Fruit fly (Drosophila melanogaster) whole organism, embryonic: ENCODE results near the gene CG13667.

Experiments used
- Aef1 ChIP-seq: fragments of 200-800 bp; sonication (Bioruptor generic); IDR thresholded peaks from 3 replicates; pipeline ENCODE4 v1.3.6; 2022; ENCODE audit warnings: missing biosample characterization, missing genetic modification characterization
- B-H1 ChIP-seq: fragments of 200-800 bp; sonication (Bioruptor generic); IDR thresholded peaks from 3 replicates; pipeline ENCODE4 v1.3.6; 2022; ENCODE audit warnings: missing biosample characterization, missing genetic modification characterization
- CG10462 ChIP-seq: fragments of 200-800 bp; sonication (Bioruptor generic); optimal IDR thresholded peaks from 2 replicates; lab custom pipeline; 2016; ENCODE audit warnings: missing biosample characterization, missing genetic modification characterization
- CG10979 ChIP-seq: fragments of 200-800 bp; sonication (Bioruptor generic); optimal IDR thresholded peaks from 2 replicates; lab custom pipeline; 2018; ENCODE audit warnings: missing biosample characterization, mild to moderate bottlenecking, missing genetic modification characterization, moderate library complexity
- CG11456 ChIP-seq: fragments of 200-800 bp; sonication (Bioruptor generic); IDR thresholded peaks from 3 replicates; pipeline ENCODE4 v1.3.6; 2022; ENCODE audit warnings: missing biosample characterization, missing genetic modification characterization
- CG11695 ChIP-seq: fragments of 200-800 bp; sonication (Bioruptor generic); IDR thresholded peaks from 3 replicates; pipeline ENCODE4 v1.3.6; 2022; ENCODE audit warnings: missing biosample characterization, missing genetic modification characterization
- CG12659 ChIP-seq: fragments of 200-800 bp; sonication (Bioruptor generic); optimal IDR thresholded peaks from 3 replicates; lab custom pipeline; 2017; ENCODE audit warnings: mild to moderate bottlenecking, missing biosample characterization, missing genetic modification reagents, missing genetic modification characterization
- CG14860 ChIP-seq: fragments of 200-800 bp; sonication (Bioruptor generic); IDR thresholded peaks from 3 replicates; pipeline ENCODE4 v1.3.6; 2022; ENCODE audit warnings: missing biosample characterization, missing genetic modification characterization; ENCODE audit not compliant: partially characterized antibody
- CG14965 ChIP-seq: fragments of 200-800 bp; sonication (Bioruptor generic); optimal IDR thresholded peaks from 2 replicates; lab custom pipeline; 2016; ENCODE audit warnings: missing biosample characterization, missing genetic modification characterization, borderline replicate concordance
- CG16813 ChIP-seq: fragments of 200-800 bp; sonication (Bioruptor generic); IDR thresholded peaks from 3 replicates; pipeline ENCODE4 v1.3.6; 2022; ENCODE audit warnings: missing biosample characterization, missing genetic modification characterization; ENCODE audit not compliant: partially characterized antibody
- CG17186 ChIP-seq: fragments of 200-800 bp; sonication (Bioruptor generic); optimal IDR thresholded peaks from 3 replicates; lab custom pipeline; 2017; ENCODE audit warnings: missing biosample characterization, missing genetic modification reagents, missing genetic modification characterization
- CG30020 ChIP-seq: fragments of 200-800 bp; optimal IDR thresholded peaks from 2 replicates; lab custom pipeline; 2019; ENCODE audit warnings: missing biosample characterization, mild to moderate bottlenecking, missing genetic modification characterization, moderate library complexity
- CG30431 ChIP-seq: fragments of 200-800 bp; sonication (Bioruptor generic); optimal IDR thresholded peaks from 2 replicates; lab custom pipeline; 2017; ENCODE audit warnings: missing biosample characterization, missing genetic modification characterization
- CG31441 ChIP-seq: fragments of 200-800 bp; sonication (Bioruptor generic); IDR thresholded peaks from 2 replicates; pipeline ENCODE4 v1.3.6; 2022; ENCODE audit warnings: missing biosample characterization, missing genetic modification characterization
- CG32532 ChIP-seq: fragments of 200-800 bp; sonication (Bioruptor generic); IDR thresholded peaks from 2 replicates; pipeline ENCODE4 v1.3.6; 2022; ENCODE audit warnings: missing biosample characterization, missing genetic modification characterization
- CG32772 ChIP-seq: fragments of 200-800 bp; sonication (Bioruptor generic); IDR thresholded peaks from 2 replicates; pipeline ENCODE4 v1.3.6; 2022; ENCODE audit warnings: missing biosample characterization, missing genetic modification characterization
- CG34376 ChIP-seq: fragments of 200-800 bp; sonication (Bioruptor generic); optimal IDR thresholded peaks from 2 replicates; lab custom pipeline; 2018; ENCODE audit warnings: missing biosample characterization, mild to moderate bottlenecking, missing genetic modification characterization
- CG42726 ChIP-seq: fragments of 200-800 bp; sonication (Bioruptor generic); IDR thresholded peaks from 2 replicates; pipeline ENCODE4 v1.3.6; 2022; ENCODE audit warnings: missing biosample characterization, missing genetic modification characterization; ENCODE audit not compliant: partially characterized antibody
- CG6272 ChIP-seq: fragments of 200-800 bp; sonication (Bioruptor generic); IDR thresholded peaks from 2 replicates; pipeline ENCODE4 v1.3.6; 2022; ENCODE audit warnings: missing biosample characterization, missing genetic modification characterization
- CG6689 ChIP-seq: fragments of 200-800 bp; sonication (Bioruptor generic); IDR thresholded peaks from 2 replicates; pipeline ENCODE4 v1.3.6; 2022; ENCODE audit warnings: missing biosample characterization, missing genetic modification characterization
- CG8281 ChIP-seq: fragments of 200-800 bp; sonication (Bioruptor generic); optimal IDR thresholded peaks from 2 replicates; lab custom pipeline; 2018; ENCODE audit warnings: missing biosample characterization, mild to moderate bottlenecking, missing genetic modification characterization, moderate library complexity
- CG9437 ChIP-seq: fragments of 200-800 bp; sonication (Bioruptor generic); optimal IDR thresholded peaks from 2 replicates; lab custom pipeline; 2018; ENCODE audit warnings: missing biosample characterization, mild to moderate bottlenecking, missing genetic modification characterization
- CHES-1-like ChIP-seq: fragments of 200-800 bp; sonication (Bioruptor generic); optimal IDR thresholded peaks from 2 replicates; lab custom pipeline; 2016; ENCODE audit warnings: missing biosample characterization, missing genetic modification characterization
- Camta ChIP-seq: fragments of 200-800 bp; sonication (Bioruptor generic); optimal IDR thresholded peaks from 2 replicates; lab custom pipeline; 2016; ENCODE audit warnings: missing biosample characterization, missing genetic modification characterization
- CkIIα-i1 ChIP-seq: fragments of 200-800 bp; sonication (Bioruptor generic); IDR thresholded peaks from 2 replicates; pipeline ENCODE4 v1.3.6; 2022; ENCODE audit warnings: missing biosample characterization, missing genetic modification characterization
- D ChIP-seq, 2 experiments: fragments of 200-800 bp in 1 of 2; fragments of >200 bp in 1 of 2; sonication (Bioruptor generic) in 1 of 2; optimal IDR thresholded peaks; 2 replicates in 1 of 2; 3 replicates in 1 of 2; lab custom pipeline; 2017; ENCODE audit warnings: mild to moderate bottlenecking in 1 of 2, missing biosample characterization in 1 of 2, missing genetic modification characterization in 1 of 2, missing genetic modification reagents in 1 of 2
- Dip2 ChIP-seq: fragments of 200-800 bp; sonication (Bioruptor generic); IDR thresholded peaks from 2 replicates; pipeline ENCODE4 v1.3.6; 2022; ENCODE audit warnings: missing biosample characterization, missing genetic modification characterization
- E2f1 ChIP-seq: fragments of 200-800 bp; sonication (Bioruptor generic); IDR thresholded peaks from 2 replicates; pipeline ENCODE4 v1.3.6; 2022; ENCODE audit warnings: missing biosample characterization, missing genetic modification characterization
- H15 ChIP-seq: fragments of 200-800 bp; sonication (Bioruptor generic); IDR thresholded peaks from 3 replicates; pipeline ENCODE4 v1.3.6; 2022; ENCODE audit warnings: missing biosample characterization, missing genetic modification characterization
- HLH54F ChIP-seq: fragments of 200-800 bp; sonication (Bioruptor generic); optimal IDR thresholded peaks from 3 replicates; lab custom pipeline; 2016; ENCODE audit warnings: missing biosample characterization, missing genetic modification characterization
- Hsf ChIP-seq: fragments of 200-800 bp; sonication (Bioruptor generic); optimal IDR thresholded peaks from 3 replicates; lab custom pipeline; 2016; ENCODE audit warnings: missing biosample characterization, missing genetic modification characterization
- Max ChIP-seq: fragments of 200-800 bp; sonication (Bioruptor generic); optimal IDR thresholded peaks from 2 replicates; lab custom pipeline; 2016; ENCODE audit warnings: missing biosample characterization, mild to moderate bottlenecking, missing genetic modification characterization
- NC2β ChIP-seq: fragments of 200-800 bp; sonication (Bioruptor generic); optimal IDR thresholded peaks from 2 replicates; lab custom pipeline; 2016; ENCODE audit warnings: missing biosample characterization, missing genetic modification characterization
- Nf-YC ChIP-seq: fragments of 200-800 bp; optimal IDR thresholded peaks from 3 replicates; lab custom pipeline; 2019; ENCODE audit warnings: missing biosample characterization, mild to moderate bottlenecking, missing genetic modification characterization, moderate library complexity
- Ssrp ChIP-seq: fragments of 200-800 bp; sonication (Bioruptor generic); optimal IDR thresholded peaks from 2 replicates; lab custom pipeline; 2018; ENCODE audit warnings: missing biosample characterization, mild to moderate bottlenecking, missing genetic modification characterization, moderate library complexity
- chm ChIP-seq: fragments of 200-800 bp; sonication (Bioruptor generic); IDR thresholded peaks from 2 replicates; pipeline ENCODE4 v1.3.6; 2022; ENCODE audit warnings: missing biosample characterization, missing genetic modification characterization
- ci ChIP-seq: fragments of 200-800 bp; sonication (Bioruptor generic); IDR thresholded peaks from 3 replicates; pipeline ENCODE4 v1.3.6; 2022; ENCODE audit warnings: missing biosample characterization, missing genetic modification characterization
- disco-r ChIP-seq: fragments of 200-800 bp; sonication (Bioruptor generic); optimal IDR thresholded peaks from 2 replicates; lab custom pipeline; 2016; ENCODE audit warnings: missing biosample characterization, missing genetic modification characterization
- eyg ChIP-seq: fragments of 200-800 bp; sonication (Bioruptor generic); optimal IDR thresholded peaks from 3 replicates; lab custom pipeline; 2016; ENCODE audit warnings: missing biosample characterization, missing genetic modification characterization
- gfzf ChIP-seq: fragments of 200-800 bp; sonication (Bioruptor generic); optimal IDR thresholded peaks from 2 replicates; lab custom pipeline; 2016; ENCODE audit warnings: missing biosample characterization, mild to moderate bottlenecking, missing genetic modification characterization, moderate library complexity
- p53 ChIP-seq: fragments of 200-800 bp; sonication (Bioruptor generic); optimal IDR thresholded peaks from 2 replicates; lab custom pipeline; 2016; ENCODE audit warnings: missing biosample characterization, missing genetic modification characterization
- pum ChIP-seq: fragments of 200-800 bp; sonication (Bioruptor generic); optimal IDR thresholded peaks from 2 replicates; lab custom pipeline; 2016; ENCODE audit warnings: missing biosample characterization, missing genetic modification characterization
- sc ChIP-seq, 3 experiments: fragments of >200 bp in 2 of 3; fragments of 200-800 bp in 1 of 3; sonication (Bioruptor generic) in 1 of 3; optimal IDR thresholded peaks; 2 replicates in 2 of 3; 3 replicates in 1 of 3; lab custom pipeline; 2017; ENCODE audit warnings: mild to moderate bottlenecking in 1 of 3, missing biosample characterization in 1 of 3, missing genetic modification characterization in 1 of 3, missing genetic modification reagents in 1 of 3
- scrt ChIP-seq: fragments of 200-800 bp; sonication (Bioruptor generic); optimal IDR thresholded peaks from 2 replicates; lab custom pipeline; 2018; ENCODE audit warnings: missing biosample characterization, mild to moderate bottlenecking, missing genetic modification characterization, moderate library complexity
- sd ChIP-seq: fragments of 200-800 bp; sonication (Bioruptor generic); optimal IDR thresholded peaks from 3 replicates; lab custom pipeline; 2018; ENCODE audit warnings: missing biosample characterization, mild to moderate bottlenecking, missing genetic modification characterization, moderate library complexity
- sens ChIP-seq: fragments of 200-800 bp; sonication (Bioruptor generic); peaks from one replicate; lab custom pipeline; 2016; ENCODE audit warnings: missing biosample characterization, missing genetic modification characterization
- seq ChIP-seq: fragments of 200-800 bp; sonication (Bioruptor generic); IDR thresholded peaks from 2 replicates; pipeline ENCODE4 v1.3.6; 2022; ENCODE audit warnings: missing biosample characterization, missing genetic modification characterization
- sob ChIP-seq: fragments of 200-800 bp; sonication (Bioruptor generic); IDR thresholded peaks from 2 replicates; pipeline ENCODE4 v1.3.6; 2022; ENCODE audit warnings: missing biosample characterization, missing genetic modification characterization
- toy ChIP-seq: fragments of 200-800 bp; sonication (Bioruptor generic); IDR thresholded peaks from 2 replicates; pipeline ENCODE4 v1.3.6; 2022; ENCODE audit warnings: missing biosample characterization, missing genetic modification characterization
- tup ChIP-seq: fragments of 200-800 bp; sonication (Bioruptor generic); optimal IDR thresholded peaks from 2 replicates; lab custom pipeline; 2016; ENCODE audit warnings: missing biosample characterization, mild to moderate bottlenecking, missing genetic modification characterization, moderate library complexity
- vfl ChIP-seq: fragments of 200-800 bp; sonication (Bioruptor generic); optimal IDR thresholded peaks from 2 replicates; lab custom pipeline; 2016; ENCODE audit warnings: missing biosample characterization, missing genetic modification characterization

Gene CG13667

DNA sequence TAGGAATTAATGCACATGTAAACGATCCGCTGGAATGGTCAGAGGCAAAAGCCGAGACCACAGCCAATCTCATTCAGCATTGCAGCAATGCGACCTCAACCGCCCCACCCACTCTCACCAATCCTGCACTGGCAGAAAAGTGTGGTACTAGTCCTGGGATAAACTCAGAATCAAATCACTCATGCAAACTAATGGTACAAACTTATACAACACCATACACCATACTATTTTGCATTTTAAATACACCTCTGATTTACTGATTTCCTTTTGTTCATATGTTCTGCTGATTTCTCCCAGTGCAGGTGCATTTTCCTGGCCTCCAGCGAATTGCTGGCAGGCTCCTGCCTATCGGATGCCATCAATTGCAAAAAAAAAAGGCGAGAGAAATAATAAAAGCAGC lies 13.7 kb downstream of the CG13667 start (continued):
- TF ChIP-seq NC2β (GFP tag; lab: Kevin White, UChicago) (no peak), CG10979 (tag; lab: Kevin White, UChicago) (peak; percentile 29), CG32532 (no peak), Aef1 (GFP tag; lab: Robert Waterston, UW) (no peak), HLH54F (no peak), eyg (GFP tag; lab: Kevin White, UChicago) (no peak), CG6272 (GFP tag; lab: Robert Waterston, UW) (no peak), CG16813 (GFP tag; lab: Robert Waterston, UW) (no peak), sc (optimal IDR thresholded peaks at IDR 0.05; lab: Kevin White, UChicago) (no peak), sc (GFP tag; optimal IDR thresholded peaks at IDR 0.05; lab: Kevin White, UChicago) (no peak), ci (GFP tag; lab: Robert Waterston, UW) (no peak), Ssrp (tag; lab: Kevin White, UChicago) (peak; percentile 29), CkIIα-i1 (GFP tag; lab: Robert Waterston, UW) (no peak), CG10462 (no peak), p53 (no peak), CG6689 (peak; percentile 19; the same call in 1 of the 2 replicates), CG17186 (GFP tag; lab: Kevin White, UChicago) (no peak), B-H1 (GFP tag; lab: Robert Waterston, UW) (no peak), CG11456 (no peak), H15 (no peak), CG8281 (tag; lab: Kevin White, UChicago) (no peak), CG14965 (no peak), CG30020 (tag; lab: Kevin White, UChicago) (no peak), CG11695 (GFP tag; lab: Robert Waterston, UW) (no peak), CG12659 (GFP tag; lab: Kevin White, UChicago) (no peak), disco-r (no peak), seq (no peak), pum (GFP tag; lab: Kevin White, UChicago) (peak; percentile 17), toy (GFP tag; lab: Robert Waterston, UW) (no peak), CG32772 (GFP tag; lab: Robert Waterston, UW) (0 out of 2 replicates have a peak, but pooled peaks have one; percentile 20), Nf-YC (tag; lab: Kevin White, UChicago) (no peak), tup (GFP tag; lab: Kevin White, UChicago) (no peak), Hsf (GFP tag; lab: Kevin White, UChicago) (no peak), D (optimal IDR thresholded peaks at IDR 0.05; lab: Kevin White, UChicago) (no peak), D (GFP tag; optimal IDR thresholded peaks at IDR 0.05; lab: Kevin White, UChicago) (peak; percentile 7), scrt (GFP tag; lab: Kevin White, UChicago) (no peak), CG42726 (GFP tag; lab: Robert Waterston, UW) (no peak), Camta (GFP tag; lab: Kevin White, UChicago) (no peak), chm (no peak), CG31441 (no peak; the same call in 1 of the 2 replicates), vfl (GFP tag; lab: Kevin White, UChicago) (no peak), sd (tag; lab: Kevin White, UChicago) (no peak), CG34376 (GFP tag; lab: Kevin White, UChicago) (no peak), sens (GFP tag; lab: Kevin White, UChicago) (peak; percentile 80), CG30431 (GFP tag; lab: Kevin White, UChicago) (no peak), CG9437 (GFP tag; lab: Kevin White, UChicago) (no peak), gfzf (GFP tag; lab: Kevin White, UChicago) (no peak), Dip2 (GFP tag; lab: Robert Waterston, UW) (no peak), E2f1 (GFP tag; lab: Robert Waterston, UW) (peak; percentile 34; the same call in 1 of the 2 replicates), CG14860 (no peak), sob (GFP tag; lab: Robert Waterston, UW) (no peak), Max (GFP tag; lab: Kevin White, UChicago) (no peak), CHES-1-like (GFP tag; lab: Kevin White, UChicago) (no peak)
